Worm (Caenorhabditis elegans) whole organism, late embryonic: ENCODE measurements around the gene mog-4.

Experiments used
- K09A11.1 ChIP-seq: sonication (generic microtip); optimal IDR thresholded peaks from 2 replicates; lab custom pipeline; 2017; ENCODE audit warnings: antibody characterized with exemption, mild to moderate bottlenecking, missing genetic modification characterization, missing compliant biosample characterization; ENCODE audit not compliant: insufficient read depth
- lim-6 ChIP-seq: sonication (generic microtip); optimal IDR thresholded peaks from 2 replicates; lab custom pipeline; 2016; ENCODE audit warnings: missing genetic modification characterization, missing compliant biosample characterization
- rnt-1 ChIP-seq: sonication (generic microtip); optimal IDR thresholded peaks from 2 replicates; lab custom pipeline; 2016; ENCODE audit warnings: missing genetic modification characterization, missing compliant biosample characterization

ce11 chrII:14588162-14588561 is 26.8 kb upstream of the mog-4 start, which contains the start of gene nspb-10:
- TF ChIP-seq K09A11.1 (tag; lab: Kevin White, UChicago) (no peak), rnt-1 (tag; lab: Kevin White, UChicago) (no peak), lim-6 (no peak)
